Worm (Caenorhabditis elegans) whole organism, midembryonic: ENCODE measurements around the gene sdf-9.
A peak's percentile ranks its signal among the peaks of the same experiment; 100 is the strongest.

Source experiments
- T22C8.4 ChIP-seq: fragments of 200-800 bp; sonication (Bioruptor generic); IDR thresholded peaks from 2 replicates; pipeline ENCODE4 v1.3.6; 2022; ENCODE audit warnings: missing genetic modification characterization, missing compliant biosample characterization
- cog-1 ChIP-seq: sonication (generic microtip); optimal IDR thresholded peaks from 2 replicates; lab custom pipeline; 2016; ENCODE audit warnings: missing genetic modification characterization, missing compliant biosample characterization
- flt-1 ChIP-seq: fragments of 200-800 bp; sonication (Bioruptor generic); IDR thresholded peaks from 2 replicates; pipeline ENCODE4 v1.3.6; 2022; ENCODE audit warnings: missing genetic modification characterization, missing compliant biosample characterization
- klf-2 ChIP-seq: fragments of 200-800 bp; sonication (Bioruptor generic); conservative IDR thresholded peaks from 2 replicates; pipeline ENCODE4 v1.3.6; 2022; ENCODE audit warnings: missing genetic modification reagents, missing genetic modification characterization, missing compliant biosample characterization
- med-1 ChIP-seq: sonication (generic microtip); optimal IDR thresholded peaks from 2 replicates; lab custom pipeline; 2017; ENCODE audit warnings: missing genetic modification characterization, mild to moderate bottlenecking, missing compliant biosample characterization, antibody characterized with exemption, missing genetic modification reagents; ENCODE audit not compliant: insufficient read depth
- ref-1 ChIP-seq: fragments of 200-800 bp; sonication (Bioruptor generic); conservative IDR thresholded peaks from 2 replicates; pipeline ENCODE4 v1.3.6; 2022; ENCODE audit warnings: missing genetic modification reagents, missing genetic modification characterization, missing compliant biosample characterization
- tab-1 ChIP-seq: fragments of 200-800 bp; sonication (Bioruptor generic); IDR thresholded peaks from 2 replicates; pipeline ENCODE4 v1.3.6; 2022; ENCODE audit warnings: missing genetic modification characterization, missing compliant biosample characterization
- ztf-23 ChIP-seq: fragments of 200-800 bp; sonication (Bioruptor generic); IDR thresholded peaks from 2 replicates; pipeline ENCODE4 v1.3.6; 2022; ENCODE audit warnings: missing genetic modification reagents, missing genetic modification characterization, missing compliant biosample characterization
- ztf-29 ChIP-seq: fragments of 200-800 bp; sonication (Bioruptor generic); IDR thresholded peaks from 2 replicates; pipeline ENCODE4 v1.3.6; 2022; ENCODE audit warnings: missing genetic modification reagents, missing genetic modification characterization, missing compliant biosample characterization

sdf-9 gene

DNA sequence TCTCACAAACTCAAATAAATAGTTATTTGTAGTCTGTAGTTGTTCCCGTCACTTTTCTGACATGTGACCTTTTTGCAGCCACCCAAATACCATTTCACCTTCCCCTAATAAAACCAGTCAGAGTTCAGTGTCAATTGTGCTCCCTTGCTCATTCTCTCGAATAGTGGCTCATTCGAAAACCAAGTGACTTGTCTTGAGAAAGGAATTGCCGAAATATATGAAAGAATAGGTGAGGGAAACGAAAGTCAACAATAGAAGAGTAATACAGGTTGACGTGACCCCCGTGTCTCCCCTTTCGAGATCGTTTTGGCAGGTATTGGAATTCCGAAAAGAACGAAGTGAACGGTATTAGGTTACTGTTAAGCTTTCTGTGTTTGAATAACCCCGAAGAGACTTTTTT is 34.8 kb upstream of the sdf-9 start:
- TF ChIP-seq cog-1 (tag; lab: Kevin White, UChicago) (no peak), ztf-29 (no peak), ref-1 (GFP tag; lab: Robert Waterston, UW) (no peak), tab-1 (GFP tag; lab: Robert Waterston, UW) (no peak), med-1 (GFP tag; lab: Kevin White, UChicago) (no peak), ztf-23 (GFP tag; lab: Robert Waterston, UW) (no peak), flt-1 (no peak), T22C8.4 (GFP tag; lab: Robert Waterston, UW) (no peak), klf-2 (no peak)

DNA sequence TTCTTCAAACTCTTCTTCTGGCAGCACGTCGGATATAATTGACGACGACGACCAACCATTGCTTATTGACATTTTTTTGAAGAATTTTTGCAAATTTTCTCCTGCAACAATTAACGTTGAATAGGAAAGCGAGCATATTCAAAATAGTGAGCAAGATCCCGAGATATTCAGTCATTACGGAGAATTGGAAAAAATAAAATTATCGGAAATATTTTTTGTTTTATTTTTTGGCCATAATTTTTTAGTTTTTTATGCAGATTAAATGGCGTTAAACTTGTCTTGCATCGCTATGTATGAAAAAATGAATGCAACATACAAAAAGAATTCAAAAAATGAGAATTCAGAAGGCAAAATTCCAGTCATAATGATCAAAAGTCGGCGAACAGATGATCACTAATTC is 28.0 kb upstream of the sdf-9 start, which contains the start of gene elp-1:
Gene elp-1, minus strand, starts transcription at position 101 of the 400 bp plus-strand sequence.
- TF ChIP-seq cog-1 (tag; lab: Kevin White, UChicago) (no peak), ztf-29 (no peak), ztf-23 (GFP tag; lab: Robert Waterston, UW) (no peak), ref-1 (GFP tag; lab: Robert Waterston, UW) (no peak), flt-1 (no peak), med-1 (GFP tag; lab: Kevin White, UChicago) (no peak), tab-1 (GFP tag; lab: Robert Waterston, UW) (no peak), T22C8.4 (GFP tag; lab: Robert Waterston, UW) (no peak), klf-2 (no peak)

DNA sequence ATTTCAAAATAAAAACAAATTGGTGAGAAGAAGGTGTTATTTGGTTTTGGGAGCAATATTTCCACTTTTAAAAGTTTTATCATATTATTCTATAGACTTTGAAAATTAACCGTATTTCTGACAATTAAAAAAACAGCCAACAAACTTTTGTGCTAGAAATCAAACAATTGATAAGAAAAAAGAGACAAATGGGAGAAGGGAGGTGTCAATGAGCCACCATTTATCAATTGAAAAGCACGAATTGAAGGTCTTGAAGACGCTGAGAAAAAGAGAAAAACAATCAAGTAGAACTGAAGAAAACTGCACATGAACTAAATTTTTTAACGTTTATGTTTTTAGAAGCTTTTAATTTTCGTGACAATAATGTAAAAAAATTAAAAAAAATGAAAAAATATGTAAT is 27.2 kb upstream of the sdf-9 start:
- TF ChIP-seq tab-1 (GFP tag; lab: Robert Waterston, UW), result no peak
- TF ChIP-seq flt-1, result no peak
- TF ChIP-seq klf-2, result no peak
- TF ChIP-seq ztf-29, result no peak
- TF ChIP-seq ref-1 (GFP tag; lab: Robert Waterston, UW), result no peak
- TF ChIP-seq ztf-23 (GFP tag; lab: Robert Waterston, UW), result no peak

DNA sequence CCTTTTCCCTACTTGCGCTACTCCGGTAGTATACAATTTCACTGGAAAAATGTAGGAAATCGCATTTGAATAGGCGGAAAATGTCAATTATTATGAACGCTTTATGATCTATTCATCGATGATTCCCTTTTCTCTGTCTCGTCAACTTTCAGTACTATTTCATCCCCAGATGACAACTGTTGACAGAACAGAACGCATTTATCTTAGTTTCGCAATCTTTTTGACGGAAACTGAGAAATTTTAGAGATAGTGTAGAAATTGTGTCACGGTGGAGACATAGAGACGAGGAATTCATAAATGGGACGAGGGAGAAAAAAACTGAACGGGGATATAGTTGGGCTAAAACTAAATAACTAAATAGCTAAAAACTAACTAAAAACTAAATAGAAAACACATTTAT is 26.3 kb upstream of the sdf-9 start:
- no peak for TF ChIP-seq cog-1 (tag; lab: Kevin White, UChicago)
- no peak for TF ChIP-seq ref-1 (GFP tag; lab: Robert Waterston, UW)
- TF ChIP-seq T22C8.4 (GFP tag; lab: Robert Waterston, UW), result no peak
- TF ChIP-seq tab-1 (GFP tag; lab: Robert Waterston, UW), result no peak
- TF ChIP-seq klf-2, result no peak
- no peak for TF ChIP-seq flt-1
- TF ChIP-seq ztf-23 (GFP tag; lab: Robert Waterston, UW), result no peak
- no peak for TF ChIP-seq ztf-29
- no peak for TF ChIP-seq med-1 (GFP tag; lab: Kevin White, UChicago)

DNA sequence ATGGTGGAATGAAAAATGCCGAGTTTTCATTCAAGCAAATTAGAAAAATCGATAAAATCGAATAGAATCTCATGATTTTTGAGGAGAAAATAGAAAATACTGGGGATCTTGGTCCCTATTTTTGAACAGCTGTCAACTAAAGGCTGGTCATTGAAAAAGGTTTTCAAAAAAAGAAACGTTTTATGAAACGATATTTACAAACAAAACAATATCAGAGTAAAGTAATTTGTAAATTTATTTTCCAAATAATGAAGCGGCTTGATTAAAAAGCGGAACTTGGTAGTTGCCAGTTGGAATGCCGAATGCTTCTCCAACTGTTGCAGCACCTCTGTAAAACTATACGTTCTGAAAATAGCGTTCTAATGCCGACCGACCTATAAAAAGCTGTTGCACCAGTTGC is 24.4 kb upstream of the sdf-9 start, which contains the start of gene F38A6.5:
Gene F38A6.5, minus strand, starts transcription at position 101 of the 400 bp plus-strand sequence.
- TF ChIP-seq flt-1 (no peak), ztf-23 (GFP tag; lab: Robert Waterston, UW) (no peak), ref-1 (GFP tag; lab: Robert Waterston, UW) (no peak), med-1 (GFP tag; lab: Kevin White, UChicago) (no peak)

DNA sequence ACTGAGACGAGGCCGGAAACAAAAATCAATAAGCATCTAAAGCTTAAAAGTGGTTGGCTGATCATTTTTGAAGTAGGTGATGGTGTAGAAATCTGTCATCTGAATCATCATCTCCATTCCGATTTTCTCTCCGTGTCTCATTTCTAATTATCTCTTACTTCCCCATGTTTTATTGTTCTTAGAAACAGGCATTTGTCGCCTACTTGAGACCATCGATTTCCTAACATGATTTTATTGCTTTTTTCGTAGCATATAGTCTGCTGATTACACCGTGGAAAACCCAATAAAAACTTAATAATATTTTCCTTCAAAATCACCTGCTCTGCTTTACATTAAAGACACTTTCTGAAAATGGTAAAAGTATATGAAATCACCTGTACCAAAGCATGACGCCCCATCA is 22.7 kb upstream of the sdf-9 start, which contains the start of gene F38A6.4:
Gene F38A6.4, minus strand, starts transcription at position 101 of the 400 bp plus-strand sequence.
- TF ChIP-seq klf-2 (no peak), cog-1 (tag; lab: Kevin White, UChicago) (no peak), T22C8.4 (GFP tag; lab: Robert Waterston, UW) (no peak), ztf-23 (GFP tag; lab: Robert Waterston, UW) (no peak), ref-1 (GFP tag; lab: Robert Waterston, UW) (no peak)

DNA sequence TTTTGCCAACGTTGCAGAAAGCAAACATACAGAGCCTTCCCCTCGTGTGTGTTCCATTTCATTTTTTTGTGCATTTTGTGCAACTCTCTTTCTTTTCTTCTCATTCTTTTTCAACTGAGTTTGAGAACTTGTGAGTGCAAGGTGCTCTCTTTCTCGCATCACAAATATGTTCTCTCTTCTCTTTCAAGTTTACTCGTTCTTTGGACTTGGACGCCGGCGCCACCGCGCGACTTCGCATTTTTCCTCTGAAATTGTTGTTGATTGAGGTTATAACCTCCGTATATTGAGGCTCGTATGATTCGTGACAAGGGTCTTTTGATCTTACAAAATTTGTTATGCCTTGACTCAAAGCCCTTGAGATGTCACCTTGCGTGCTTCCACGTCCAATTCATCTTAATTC is 21.3 kb upstream of the sdf-9 start:
- TF ChIP-seq tab-1 (GFP tag; lab: Robert Waterston, UW), result no peak
- no peak for TF ChIP-seq ztf-29
- TF ChIP-seq klf-2, result no peak
- TF ChIP-seq T22C8.4 (GFP tag; lab: Robert Waterston, UW), result no peak
- TF ChIP-seq cog-1 (tag; lab: Kevin White, UChicago), result no peak
- TF ChIP-seq ztf-23 (GFP tag; lab: Robert Waterston, UW), result no peak
- no peak for TF ChIP-seq flt-1
- TF ChIP-seq ref-1 (GFP tag; lab: Robert Waterston, UW), result no peak
- TF ChIP-seq med-1 (GFP tag; lab: Kevin White, UChicago), result no peak

ce11 chrV:20778257-20778697 is 19.7 kb upstream of the sdf-9 start:
- TF ChIP-seq T22C8.4 (GFP tag; lab: Robert Waterston, UW) (no peak), cog-1 (tag; lab: Kevin White, UChicago) (peak; percentile 87), ref-1 (GFP tag; lab: Robert Waterston, UW) (no peak), med-1 (GFP tag; lab: Kevin White, UChicago) (no peak), tab-1 (GFP tag; lab: Robert Waterston, UW) (no peak), ztf-23 (GFP tag; lab: Robert Waterston, UW) (0 out of 2 replicates have a peak, but pooled peaks have one; percentile 5), klf-2 (no peak), flt-1 (peak; percentile 51; the same call in 1 of the 2 replicates)

- TF ChIP-seq flt-1 (no peak), ref-1 (GFP tag; lab: Robert Waterston, UW) (no peak), ztf-29 (no peak), klf-2 (no peak)
Measured at ce11 chrV:20778886-20779285, 19.1 kb upstream of the sdf-9 start.

DNA sequence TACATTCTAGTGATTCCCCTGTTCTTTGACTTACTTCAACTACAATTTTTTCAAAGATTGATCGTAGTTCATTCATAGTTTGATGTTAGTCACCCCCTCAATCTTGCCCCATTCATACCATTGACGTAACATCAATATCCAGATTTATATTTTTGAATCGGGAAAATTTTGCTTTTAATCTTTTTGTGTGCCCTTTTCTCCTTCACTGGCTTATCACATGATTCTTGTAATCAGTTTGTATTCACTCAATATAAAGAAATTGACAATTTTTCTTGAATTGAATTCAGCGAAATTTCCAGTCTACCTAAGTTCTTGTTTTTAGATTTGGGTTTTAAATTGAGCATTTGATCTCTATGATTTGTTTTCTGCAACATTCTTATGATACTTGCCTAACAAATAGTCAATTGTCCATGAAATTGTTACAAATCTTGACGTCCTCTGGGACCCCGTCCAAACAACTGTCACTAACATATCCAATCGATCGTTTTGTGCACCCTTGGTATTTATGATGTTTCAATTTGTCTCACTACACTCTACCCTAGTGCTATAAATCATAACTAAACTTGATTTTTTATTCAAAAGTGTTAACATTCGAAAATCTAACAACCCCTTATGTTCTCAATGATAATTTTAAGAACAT is 18.2 kb upstream of the sdf-9 start:
- TF ChIP-seq ztf-29 (no peak), med-1 (GFP tag; lab: Kevin White, UChicago) (no peak), ztf-23 (GFP tag; lab: Robert Waterston, UW) (no peak), tab-1 (GFP tag; lab: Robert Waterston, UW) (no peak), klf-2 (no peak), T22C8.4 (GFP tag; lab: Robert Waterston, UW) (no peak), flt-1 (no peak), ref-1 (GFP tag; lab: Robert Waterston, UW) (no peak), cog-1 (tag; lab: Kevin White, UChicago) (no peak)
